Fruit fly (Drosophila melanogaster) whole organism, embryonic: ENCODE measurements around the gene CG12691.

Experiments used
- Atf6 ChIP-seq: fragments of 200-800 bp; sonication (Bioruptor generic); IDR thresholded peaks from 2 replicates; pipeline ENCODE4 v1.3.6; 2022; ENCODE audit warnings: missing biosample characterization, missing genetic modification characterization
- BEAF-32 ChIP-seq: fragments of 200-800 bp; sonication (Bioruptor generic); optimal IDR thresholded peaks from 3 replicates; lab custom pipeline; 2017; ENCODE audit warnings: missing biosample characterization, missing genetic modification characterization, mild to moderate bottlenecking, moderate library complexity, missing genetic modification reagents
- Bdp1 ChIP-seq: fragments of 200-800 bp; sonication (Bioruptor generic); optimal IDR thresholded peaks from 3 replicates; lab custom pipeline; 2016; ENCODE audit warnings: missing biosample characterization, missing genetic modification characterization
- Blimp-1 ChIP-seq: fragments of 200-800 bp; sonication (Bioruptor generic); optimal IDR thresholded peaks from 3 replicates; lab custom pipeline; 2018; ENCODE audit warnings: missing biosample characterization, missing genetic modification characterization, mild to moderate bottlenecking, moderate library complexity, missing genetic modification reagents
- CG10654 ChIP-seq: fragments of 200-800 bp; sonication (Bioruptor generic); optimal IDR thresholded peaks from 2 replicates; lab custom pipeline; 2016; ENCODE audit warnings: missing biosample characterization, missing genetic modification characterization
- CG11247 ChIP-seq: fragments of 200-800 bp; sonication (Bioruptor generic); IDR thresholded peaks from 2 replicates; pipeline ENCODE4 v1.3.6; 2022; ENCODE audit warnings: missing biosample characterization, missing genetic modification characterization
- CG11696 ChIP-seq: fragments of 200-800 bp; sonication (Bioruptor generic); IDR thresholded peaks from 2 replicates; pipeline ENCODE4 v1.3.6; 2022; ENCODE audit warnings: missing biosample characterization, missing genetic modification characterization
- CG11723 ChIP-seq: fragments of 200-800 bp; sonication (Bioruptor generic); optimal IDR thresholded peaks from 2 replicates; lab custom pipeline; 2017; ENCODE audit warnings: missing biosample characterization, mild to moderate bottlenecking, missing genetic modification characterization
- CG13624 ChIP-seq: fragments of 200-800 bp; sonication (Bioruptor generic); optimal IDR thresholded peaks from 2 replicates; lab custom pipeline; 2016; ENCODE audit warnings: missing biosample characterization, missing genetic modification characterization
- CG15073 ChIP-seq: fragments of 200-800 bp; sonication (Bioruptor generic); optimal IDR thresholded peaks from 2 replicates; lab custom pipeline; 2016; ENCODE audit warnings: missing biosample characterization, missing genetic modification characterization
- CG17385 ChIP-seq: fragments of 200-800 bp; sonication (Bioruptor generic); optimal IDR thresholded peaks from 3 replicates; lab custom pipeline; 2018; ENCODE audit warnings: missing biosample characterization, mild to moderate bottlenecking, missing genetic modification characterization
- CG18262 ChIP-seq: fragments of 200-800 bp; optimal IDR thresholded peaks from 3 replicates; lab custom pipeline; 2019; ENCODE audit warnings: missing biosample characterization, mild to moderate bottlenecking, missing genetic modification characterization, moderate library complexity
- CG18599 ChIP-seq: fragments of 200-800 bp; sonication (Bioruptor generic); optimal IDR thresholded peaks from 3 replicates; lab custom pipeline; 2017; ENCODE audit warnings: missing biosample characterization, missing genetic modification characterization, mild to moderate bottlenecking, moderate library complexity, missing genetic modification reagents
- CG30431 ChIP-seq: fragments of 200-800 bp; sonication (Bioruptor generic); optimal IDR thresholded peaks from 2 replicates; lab custom pipeline; 2017; ENCODE audit warnings: missing biosample characterization, missing genetic modification characterization
- CG31388 ChIP-seq: fragments of 200-800 bp; sonication (Bioruptor generic); optimal IDR thresholded peaks from 2 replicates; lab custom pipeline; 2016; ENCODE audit warnings: missing biosample characterization, missing genetic modification characterization
- CG3726 ChIP-seq: fragments of 200-800 bp; sonication (Bioruptor generic); IDR thresholded peaks from 3 replicates; pipeline ENCODE4, ENCODE4 v1.3.6; 2022; ENCODE audit warnings: missing biosample characterization, missing genetic modification characterization
- CG6854 ChIP-seq: fragments of 200-800 bp; sonication (Bioruptor generic); optimal IDR thresholded peaks from 3 replicates; lab custom pipeline; 2017; ENCODE audit warnings: missing biosample characterization, mild to moderate bottlenecking, missing genetic modification characterization
- CG7786 ChIP-seq: fragments of 200-800 bp; sonication (Bioruptor generic); optimal IDR thresholded peaks from 2 replicates; lab custom pipeline; 2016; ENCODE audit warnings: missing biosample characterization, missing genetic modification characterization
- CG8388 ChIP-seq: fragments of 200-800 bp; sonication (Bioruptor generic); optimal IDR thresholded peaks from 2 replicates; lab custom pipeline; 2019; ENCODE audit warnings: missing biosample characterization, mild to moderate bottlenecking, missing genetic modification characterization, moderate library complexity
- Elba2 ChIP-seq: fragments of 200-800 bp; sonication (Bioruptor generic); optimal IDR thresholded peaks from 3 replicates; lab custom pipeline; 2016; ENCODE audit warnings: missing biosample characterization, missing genetic modification characterization
- Fer3 ChIP-seq: fragments of 200-800 bp; sonication (Bioruptor generic); optimal IDR thresholded peaks from 2 replicates; lab custom pipeline; 2018; ENCODE audit warnings: missing biosample characterization, mild to moderate bottlenecking, missing genetic modification characterization, moderate library complexity
- Hey ChIP-seq: fragments of 200-800 bp; sonication (Bioruptor generic); optimal IDR thresholded peaks from 3 replicates; lab custom pipeline; 2018; ENCODE audit warnings: missing biosample characterization, mild to moderate bottlenecking, missing genetic modification characterization
- Hr39 ChIP-seq: fragments of >200 bp; optimal IDR thresholded peaks from 2 replicates; lab custom pipeline; 2017
- Med ChIP-seq: fragments of 200-800 bp; sonication (Bioruptor generic); peaks from one replicate; lab custom pipeline; 2016; ENCODE audit warnings: missing biosample characterization, missing genetic modification characterization, mild to moderate bottlenecking, inconsistent platforms, moderate library complexity
- PHDP ChIP-seq: fragments of 200-800 bp; sonication (Bioruptor generic); optimal IDR thresholded peaks from 3 replicates; lab custom pipeline; 2018; ENCODE audit warnings: missing biosample characterization, mild to moderate bottlenecking, missing genetic modification characterization, moderate library complexity
- Poxn ChIP-seq: fragments of 200-800 bp; sonication (Bioruptor generic); IDR thresholded peaks from 2 replicates; pipeline ENCODE4 v1.3.6; 2022; ENCODE audit warnings: missing biosample characterization, missing genetic modification characterization
- Ravus ChIP-seq: fragments of 200-800 bp; sonication (Bioruptor generic); IDR thresholded peaks from 2 replicates; pipeline ENCODE4 v1.3.6; 2022; ENCODE audit warnings: missing biosample characterization, missing genetic modification characterization
- Sry-β ChIP-seq: fragments of 200-800 bp; sonication (Bioruptor generic); optimal IDR thresholded peaks from 2 replicates; lab custom pipeline; 2018; ENCODE audit warnings: missing biosample characterization, mild to moderate bottlenecking, missing genetic modification characterization, moderate library complexity
- Ssrp ChIP-seq: fragments of 200-800 bp; sonication (Bioruptor generic); optimal IDR thresholded peaks from 2 replicates; lab custom pipeline; 2018; ENCODE audit warnings: missing biosample characterization, mild to moderate bottlenecking, missing genetic modification characterization, moderate library complexity
- Xbp1 ChIP-seq: fragments of 200-800 bp; sonication (Bioruptor generic); optimal IDR thresholded peaks from 3 replicates; lab custom pipeline; 2016; ENCODE audit warnings: missing biosample characterization, mild to moderate bottlenecking, missing genetic modification characterization
- abd-A ChIP-seq: fragments of 200-800 bp; sonication (Bioruptor generic); optimal IDR thresholded peaks from 3 replicates; lab custom pipeline; 2019; ENCODE audit warnings: missing biosample characterization, mild to moderate bottlenecking, missing genetic modification characterization, moderate library complexity
- bcd ChIP-seq: fragments of 200-800 bp; sonication (Bioruptor generic); optimal IDR thresholded peaks from 2 replicates; lab custom pipeline; 2017; ENCODE audit warnings: missing biosample characterization, mild to moderate bottlenecking, missing genetic modification characterization
- bsh ChIP-seq, 2 experiments: fragments of 200-800 bp; sonication (Bioruptor generic); optimal IDR thresholded peaks; 2 replicates each; lab custom pipeline; 2017 to 2018; ENCODE audit warnings: mild to moderate bottlenecking in 2 of 2, missing biosample characterization in 2 of 2, missing genetic modification characterization in 2 of 2, moderate library complexity in 1 of 2
- btn ChIP-seq: fragments of 200-800 bp; sonication (Bioruptor generic); optimal IDR thresholded peaks from 2 replicates; lab custom pipeline; 2016; ENCODE audit warnings: missing biosample characterization, missing genetic modification characterization
- chinmo ChIP-seq: fragments of 200-800 bp; sonication (Bioruptor generic); IDR thresholded peaks from 4 replicates; pipeline ENCODE4 v1.3.6; 2022; ENCODE audit warnings: missing biosample characterization, missing genetic modification characterization; ENCODE audit not compliant: partially characterized antibody
- crc ChIP-seq: fragments of 200-800 bp; sonication (Bioruptor generic); optimal IDR thresholded peaks from 2 replicates; lab custom pipeline; 2016; ENCODE audit warnings: missing biosample characterization, missing genetic modification characterization
- eve ChIP-seq, 2 experiments: fragments of >200 bp; optimal IDR thresholded peaks; 2 replicates each; lab custom pipeline; 2017; ENCODE audit warnings: missing biosample characterization in 2 of 2, missing genetic modification characterization in 2 of 2
- ewg ChIP-seq: fragments of 200-800 bp; sonication (Bioruptor generic); optimal IDR thresholded peaks from 3 replicates; lab custom pipeline; 2017; ENCODE audit warnings: mild to moderate bottlenecking, missing biosample characterization, missing genetic modification reagents, missing genetic modification characterization
- eyg ChIP-seq: fragments of 200-800 bp; sonication (Bioruptor generic); optimal IDR thresholded peaks from 3 replicates; lab custom pipeline; 2016; ENCODE audit warnings: missing biosample characterization, missing genetic modification characterization
- gce ChIP-seq: fragments of 200-800 bp; sonication (Bioruptor generic); IDR thresholded peaks from 3 replicates; pipeline ENCODE4 v1.3.6; 2022; ENCODE audit warnings: missing biosample characterization, missing genetic modification characterization
- her ChIP-seq: fragments of 200-800 bp; sonication (Bioruptor generic); optimal IDR thresholded peaks from 2 replicates; lab custom pipeline; 2016; ENCODE audit warnings: missing biosample characterization, missing genetic modification characterization
- nmo ChIP-seq: fragments of 200-800 bp; sonication (Bioruptor generic); optimal IDR thresholded peaks from 2 replicates; lab custom pipeline; 2018; ENCODE audit warnings: missing biosample characterization, mild to moderate bottlenecking, missing genetic modification characterization, moderate library complexity
- sc ChIP-seq, 3 experiments: fragments of >200 bp in 2 of 3; fragments of 200-800 bp in 1 of 3; sonication (Bioruptor generic) in 1 of 3; optimal IDR thresholded peaks; 2 replicates in 2 of 3; 3 replicates in 1 of 3; lab custom pipeline; 2017; ENCODE audit warnings: mild to moderate bottlenecking in 1 of 3, missing biosample characterization in 1 of 3, missing genetic modification characterization in 1 of 3, missing genetic modification reagents in 1 of 3
- sens ChIP-seq: fragments of 200-800 bp; sonication (Bioruptor generic); peaks from one replicate; lab custom pipeline; 2016; ENCODE audit warnings: missing biosample characterization, missing genetic modification characterization
- ssp ChIP-seq: fragments of 200-800 bp; sonication (Bioruptor generic); IDR thresholded peaks from 2 replicates; pipeline ENCODE4 v1.3.6; 2022; ENCODE audit warnings: missing biosample characterization, missing genetic modification characterization
- stc ChIP-seq: fragments of 200-800 bp; sonication (Bioruptor generic); IDR thresholded peaks from 2 replicates; pipeline ENCODE4 v1.3.6; 2022; ENCODE audit warnings: missing biosample characterization, missing genetic modification characterization
- wek ChIP-seq: fragments of 200-800 bp; sonication (Bioruptor generic); optimal IDR thresholded peaks from 3 replicates; lab custom pipeline; 2018; ENCODE audit warnings: missing biosample characterization, mild to moderate bottlenecking, missing genetic modification characterization, moderate library complexity

The CG12691 gene

DNA sequence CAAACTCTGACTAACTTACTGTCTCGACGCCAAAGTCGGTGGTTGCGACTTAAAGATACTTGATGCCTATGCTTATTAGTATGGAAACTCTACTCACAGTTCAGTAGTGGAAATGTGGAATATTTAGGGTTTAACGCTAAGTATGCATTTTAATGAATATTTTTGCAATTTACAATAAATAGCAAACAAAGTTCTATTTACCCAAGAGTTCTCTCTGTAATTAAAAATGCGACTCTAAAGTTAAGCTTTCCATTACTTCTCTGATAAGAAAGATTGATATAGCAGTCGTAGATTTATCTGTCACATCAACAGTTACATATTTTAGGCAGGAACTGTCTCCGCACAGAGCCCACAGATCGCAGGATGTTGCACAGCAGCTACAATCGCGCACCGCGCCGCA lies at the start of gene CG12691:
Gene CG12691 (plus strand): TSS at position 301 of the 400 bp plus-strand sequence.
- TF ChIP-seq Med (GFP tag; lab: Kevin White, UChicago) (peak; percentile 26), CG6854 (GFP tag; lab: Kevin White, UChicago) (no peak), CG11696 (no peak), Hr39 (no peak)

DNA sequence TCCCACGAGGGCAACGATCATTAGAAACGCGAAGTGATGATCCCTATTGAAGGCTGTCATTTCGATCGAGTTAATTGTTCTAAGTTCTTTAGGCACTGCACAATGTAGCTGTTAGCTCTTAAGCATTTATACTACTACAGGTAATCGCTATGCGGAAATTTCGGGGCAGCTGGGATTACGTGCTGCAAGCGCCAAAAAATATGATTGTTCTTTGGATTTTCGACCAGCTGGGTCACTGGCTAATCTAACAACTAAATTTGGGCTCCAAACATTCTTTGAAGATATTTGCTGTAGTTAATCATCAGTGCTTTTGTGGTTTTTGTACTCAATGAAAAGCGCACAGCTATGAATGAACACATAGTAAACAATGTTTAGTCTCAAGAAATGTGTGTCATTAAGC lies 48.6 kb upstream of the CG12691 start, which contains the start of gene CG15571:
Gene CG15571 (minus strand): TSS at position 101 of the 400 bp plus-strand sequence.
- TF ChIP-seq CG31388 (GFP tag; lab: Kevin White, UChicago) (no peak), CG10654 (GFP tag; lab: Kevin White, UChicago) (no peak), Blimp-1 (GFP tag; lab: Kevin White, UChicago) (no peak), wek (no peak), Elba2 (no peak), abd-A (tag; lab: Kevin White, UChicago) (no peak), Bdp1 (no peak), CG8388 (GFP tag; lab: Kevin White, UChicago) (no peak), CG15073 (GFP tag; lab: Kevin White, UChicago) (no peak), btn (GFP tag; lab: Kevin White, UChicago) (no peak), her (GFP tag; lab: Kevin White, UChicago) (no peak), CG18262 (tag; lab: Kevin White, UChicago) (no peak), Hr39 (no peak), chinmo (GFP tag; lab: Robert Waterston, UW) (no peak), stc (GFP tag; lab: Robert Waterston, UW) (no peak), ewg (GFP tag; lab: Kevin White, UChicago) (no peak)

dm6 chrX:4217870-4218269 lies 48.0 kb upstream of the CG12691 start, which contains the start of gene CG15570:
Gene CG15570 (plus strand): TSS chrX:4218170.
- TF ChIP-seq PHDP (tag; lab: Kevin White, UChicago) (no peak), CG6854 (GFP tag; lab: Kevin White, UChicago) (no peak), Ravus (no peak), BEAF-32 (GFP tag; lab: Kevin White, UChicago) (no peak), CG11247 (no peak), Xbp1 (GFP tag; lab: Kevin White, UChicago) (no peak), Sry-β (no peak), Poxn (no peak), Atf6 (no peak)
- TF ChIP-seq, all 482 proteins: peak for 0

- TF ChIP-seq CG30431 (GFP tag; lab: Kevin White, UChicago) (no peak), eyg (GFP tag; lab: Kevin White, UChicago) (no peak), ssp (GFP tag; lab: Robert Waterston, UW) (no peak), CG13624 (no peak), CG18599 (GFP tag; lab: Kevin White, UChicago) (peak; percentile 9), crc (GFP tag; lab: Kevin White, UChicago) (no peak), Fer3 (tag; lab: Kevin White, UChicago) (no peak), sens (GFP tag; lab: Kevin White, UChicago) (peak; percentile 73), CG8388 (GFP tag; lab: Kevin White, UChicago) (no peak), CG3726 (GFP tag; lab: Robert Waterston, UW) (no peak), gce (GFP tag; lab: Robert Waterston, UW) (no peak), CG17385 (no peak), nmo (GFP tag; lab: Kevin White, UChicago) (peak; percentile 12), eve (GFP tag; optimal IDR thresholded peaks at IDR 0.05; lab: Kevin White, UChicago) (no peak), sc (optimal IDR thresholded peaks at IDR 0.05; lab: Kevin White, UChicago) (no peak), sc (GFP tag; optimal IDR thresholded peaks at IDR 0.05; lab: Kevin White, UChicago) (no peak), CG7786 (no peak), bsh (GFP tag; optimal IDR thresholded peaks at IDR 0.05; lab: Kevin White, UChicago) (peak in 1 of 2 experiments; percentile 3), Hey (tag; lab: Kevin White, UChicago) (no peak), CG11723 (GFP tag; lab: Kevin White, UChicago) (no peak), Ssrp (peak; percentile 16), bcd (GFP tag; lab: Kevin White, UChicago) (no peak)
Measured at dm6 chrX:4225020-4225419, 40.9 kb upstream of the CG12691 start.
